Fruit fly (Drosophila melanogaster): ENCODE data around the gene vanin-like.

The vanin-like gene

DNA sequence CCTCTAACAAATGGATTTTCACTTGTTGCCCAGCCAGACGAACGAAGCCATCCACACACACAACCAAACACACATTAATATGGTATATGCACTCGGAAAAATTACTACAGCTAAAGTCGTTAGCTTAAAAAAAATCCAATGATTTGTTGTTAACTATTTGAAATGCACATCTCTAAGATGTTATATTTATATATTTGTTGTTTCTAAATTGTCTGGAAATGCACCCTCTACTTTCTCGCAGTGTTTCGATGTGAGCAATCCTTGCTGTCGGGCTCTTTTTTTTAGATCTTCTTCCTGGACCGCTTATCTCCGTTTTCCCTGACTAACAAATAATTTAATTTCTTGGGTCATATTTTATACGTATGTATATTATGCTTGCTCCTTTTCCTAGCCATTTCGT is 2.7 kb upstream of the vanin-like start:
- TF ChIP-seq CG2120 (GFP tag; optimal IDR thresholded peaks at IDR 0.05), result peak; percentile 37
- no peak for TF ChIP-seq Hr3 (GFP tag; optimal IDR thresholded peaks at IDR 0.05)
- no peak for TF ChIP-seq Dek (tag; optimal IDR thresholded peaks at IDR 0.05)
- TF ChIP-seq Blimp-1 (GFP tag; optimal IDR thresholded peaks at IDR 0.05), result no peak
- TF ChIP-seq ttk (GFP tag; IDR thresholded peaks at IDR 0.05), result no peak
- TF ChIP-seq Fer1 (GFP tag; optimal IDR thresholded peaks at IDR 0.05), result peak; percentile 9
- peak; percentile 25 for TF ChIP-seq sens (GFP tag)
- TF ChIP-seq scrt (GFP tag; optimal IDR thresholded peaks at IDR 0.05), result peak; percentile 73
- peak; percentile 42 for TF ChIP-seq gem (tag; optimal IDR thresholded peaks at IDR 0.05)
- no peak for TF ChIP-seq CG9876 (GFP tag; optimal IDR thresholded peaks at IDR 0.05)
- no peak for TF ChIP-seq da (GFP tag; optimal IDR thresholded peaks at IDR 0.05)
- TF ChIP-seq croc (GFP tag; conservative IDR thresholded peaks at IDR 0.05), result no peak
- no peak for TF ChIP-seq dm (GFP tag; optimal IDR thresholded peaks at IDR 0.05)
- no peak for TF ChIP-seq trh (GFP tag; optimal IDR thresholded peaks at IDR 0.05)
- no peak for TF ChIP-seq cwo (GFP tag; optimal IDR thresholded peaks at IDR 0.05)
- no peak for TF ChIP-seq CG8388 (GFP tag; optimal IDR thresholded peaks at IDR 0.05)
- peak; percentile 53 for TF ChIP-seq slbo (GFP tag; IDR thresholded peaks at IDR 0.05)
- TF ChIP-seq GATAe (GFP tag; conservative IDR thresholded peaks at IDR 0.05), result no peak
- peak; percentile 8 for TF ChIP-seq CG30403 (GFP tag; optimal IDR thresholded peaks at IDR 0.05)
- no peak for TF ChIP-seq B-H1 (GFP tag; IDR thresholded peaks at IDR 0.05)
- no peak for TF ChIP-seq Myb (GFP tag; optimal IDR thresholded peaks at IDR 0.05)
- TF ChIP-seq luna (GFP tag; optimal IDR thresholded peaks at IDR 0.05), result no peak
- TF ChIP-seq CG31441 (GFP tag; IDR thresholded peaks at IDR 0.05), result no peak
- no peak for TF ChIP-seq bsh (GFP tag; optimal IDR thresholded peaks at IDR 0.05)
- no peak for TF ChIP-seq jing (GFP tag; optimal IDR thresholded peaks at IDR 0.05)
- TF ChIP-seq pho (GFP tag; optimal IDR thresholded peaks at IDR 0.05), result no peak
- TF ChIP-seq Usf (GFP tag; optimal IDR thresholded peaks at IDR 0.05), result no peak
- peak; percentile 26 for TF ChIP-seq CG2678 (tag; optimal IDR thresholded peaks at IDR 0.05)
- TF ChIP-seq CG8359 (GFP tag; optimal IDR thresholded peaks at IDR 0.05; ENCODE audit: borderline replicate concordance), result no peak
- peak; percentile 46 for TF ChIP-seq CG18599 (GFP tag; optimal IDR thresholded peaks at IDR 0.05)
- no peak for TF ChIP-seq pum (GFP tag; optimal IDR thresholded peaks at IDR 0.05)
- no peak for TF ChIP-seq gsb-n (tag; optimal IDR thresholded peaks at IDR 0.05)
- TF ChIP-seq CG32532 (GFP tag; IDR thresholded peaks at IDR 0.05), result no peak
- no peak for TF ChIP-seq Sry-δ (GFP tag; optimal IDR thresholded peaks at IDR 0.05)
- no peak for TF ChIP-seq run (tag; optimal IDR thresholded peaks at IDR 0.05)
- no peak for TF ChIP-seq HLH4C (GFP tag; IDR thresholded peaks at IDR 0.05; ENCODE audit: partially characterized antibody)
- TF ChIP-seq Optix (GFP tag; IDR thresholded peaks at IDR 0.05), result no peak
- no peak for TF ChIP-seq CG17912 (GFP tag; optimal IDR thresholded peaks at IDR 0.05)
- TF ChIP-seq CG15479 (GFP tag; optimal IDR thresholded peaks at IDR 0.05), result no peak
- no peak for TF ChIP-seq NfI (GFP tag; optimal IDR thresholded peaks at IDR 0.05)
- TF ChIP-seq CG16779 (GFP tag; IDR thresholded peaks at IDR 0.05), result no peak
- TF ChIP-seq prd (optimal IDR thresholded peaks at IDR 0.05), result no peak
- 0 out of 3 replicates have a peak, but pooled peaks have one; percentile 5 for TF ChIP-seq prd (GFP tag; IDR thresholded peaks at IDR 0.05)
- no peak for TF ChIP-seq row (GFP tag; IDR thresholded peaks at IDR 0.05)
- TF ChIP-seq gro (GFP tag; optimal IDR thresholded peaks at IDR 0.05), result no peak
- no peak for TF ChIP-seq CG12236 (GFP tag; optimal IDR thresholded peaks at IDR 0.05)
- TF ChIP-seq CG6791 (GFP tag; IDR thresholded peaks at IDR 0.05; ENCODE audit: partially characterized antibody), result no peak
- no peak for TF ChIP-seq CG11560 (tag; IDR thresholded peaks at IDR 0.05)
- TF ChIP-seq E2f2 (GFP tag; IDR thresholded peaks at IDR 0.05), result no peak
- peak; percentile 43 for TF ChIP-seq lab (GFP tag; optimal IDR thresholded peaks at IDR 0.05)
- no peak for TF ChIP-seq CG2129 (GFP tag; IDR thresholded peaks at IDR 0.05; ENCODE audit: partially characterized antibody)
- no peak for TF ChIP-seq MESR4 (GFP tag; optimal IDR thresholded peaks at IDR 0.05)
